Worm (Caenorhabditis elegans): ENCODE measurements around the gene nhr-275.
A peak's percentile ranks its signal among the peaks of the same experiment; 100 is the strongest.

The nhr-275 gene

DNA sequence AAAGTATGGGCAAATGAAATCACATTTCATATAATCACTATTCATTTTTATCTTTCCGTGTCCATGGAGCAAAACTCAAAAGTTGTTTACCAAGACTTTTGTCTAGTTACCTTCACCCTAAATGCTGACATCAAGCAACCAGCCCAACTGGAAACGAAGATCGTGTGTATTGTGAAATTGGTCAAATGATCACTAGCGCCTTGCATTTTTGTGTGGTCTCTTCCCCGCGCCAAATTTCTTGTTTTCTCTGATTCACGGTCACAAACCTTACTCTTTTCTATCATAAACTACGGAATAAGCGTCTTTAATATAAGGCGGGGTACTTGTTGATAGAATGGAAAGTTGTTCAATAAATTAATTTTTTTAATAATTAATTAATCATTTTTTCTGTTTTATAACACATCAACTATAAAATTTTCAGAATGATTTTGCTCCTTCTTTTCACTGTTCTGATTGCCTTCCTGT, 16.7 kb downstream of the nhr-275 start, which contains the start of gene cyp-33C7 (continued):
- TF ChIP-seq nhr-28 (tag; optimal IDR thresholded peaks at IDR 0.05) (no peak), C16A3.4 (tag; optimal IDR thresholded peaks at IDR 0.05) (peak; percentile 25), tbx-2 (tag; optimal IDR thresholded peaks at IDR 0.05) (peak; percentile 14), ceh-82 (tag; optimal IDR thresholded peaks at IDR 0.05) (peak in 1 of 3 experiments; percentile 26), swsn-7 (tag; optimal IDR thresholded peaks at IDR 0.05) (no peak), jun-1 (tag; optimal IDR thresholded peaks at IDR 0.05) (peak; percentile 46), elt-2 (tag; optimal IDR thresholded peaks at IDR 0.05) (peak; percentile 75), hlh-4 (tag; optimal IDR thresholded peaks at IDR 0.05) (no peak), dsc-1 (tag; optimal IDR thresholded peaks at IDR 0.05) (no peak), pqm-1 (tag; optimal IDR thresholded peaks at IDR 0.05) (no peak), efl-3 (GFP tag; optimal IDR thresholded peaks at IDR 0.05) (no peak), aly-2 (tag; optimal IDR thresholded peaks at IDR 0.05) (no peak), lsy-2 (tag; optimal IDR thresholded peaks at IDR 0.05) (peak; percentile 19 to 23), lin-15B (tag; optimal IDR thresholded peaks at IDR 0.05) (no peak), lin-14 (GFP tag; optimal IDR thresholded peaks at IDR 0.05) (peak; percentile 88), egl-13 (tag; optimal IDR thresholded peaks at IDR 0.05) (no peak)

DNA sequence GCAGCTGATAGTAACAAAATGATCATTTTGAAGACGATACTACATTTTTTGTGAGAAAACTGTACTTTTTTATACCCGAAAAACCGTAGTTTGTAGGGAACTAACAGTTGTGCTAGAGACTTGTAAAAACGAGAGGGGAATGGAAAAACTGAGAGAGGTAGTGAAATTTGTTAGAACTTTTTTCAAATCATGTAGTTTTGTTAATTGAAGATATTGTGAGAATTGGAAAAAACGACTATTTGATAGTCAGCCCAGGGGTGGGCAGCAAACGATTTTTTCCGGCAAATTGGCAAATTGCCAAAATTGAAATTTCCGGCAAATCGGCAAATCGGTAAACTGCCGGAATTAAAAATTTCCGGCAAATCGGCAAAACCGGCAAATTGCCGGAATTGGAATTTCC, 17.5 kb downstream of the nhr-275 start, which contains the start of gene cyp-33C6:
Gene cyp-33C6 (minus strand): TSS at position 101 of the 400 bp plus-strand sequence.
- TF ChIP-seq fos-1 (tag; optimal IDR thresholded peaks at IDR 0.05), result no peak
- no peak for TF ChIP-seq ceh-63 (GFP tag; optimal IDR thresholded peaks at IDR 0.05)

DNA sequence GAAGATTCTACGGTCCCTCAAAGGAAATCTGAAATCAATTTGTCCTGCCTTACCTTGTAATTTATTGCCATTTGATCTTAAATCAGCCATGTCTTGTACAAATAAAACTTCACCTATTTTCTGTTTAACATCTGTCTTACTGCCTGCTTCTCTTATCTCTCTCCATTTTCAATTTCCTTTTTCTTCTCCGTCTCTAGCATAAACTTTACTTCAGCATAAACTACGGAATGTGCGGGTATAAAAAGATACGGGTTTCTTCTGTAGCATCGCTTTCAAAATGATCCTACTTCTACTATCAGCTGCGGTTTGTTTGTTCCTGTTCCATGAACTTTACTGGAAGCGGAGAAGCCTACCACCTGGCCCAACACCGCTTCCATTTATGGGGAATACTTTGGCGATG, 22.1 kb downstream of the nhr-275 start, which contains the start of gene cyp-33C5:
Gene cyp-33C5 (plus strand): TSS at position 254 of the 400 bp plus-strand sequence.
- no peak for TF ChIP-seq nhr-76 (tag; optimal IDR thresholded peaks at IDR 0.05)
- TF ChIP-seq blmp-1 (tag; optimal IDR thresholded peaks at IDR 0.05), result peak; percentile 62
- TF ChIP-seq fkh-4 (tag; optimal IDR thresholded peaks at IDR 0.05; ENCODE audit: borderline replicate concordance), result no peak
- peak in 1 of 2 experiments; percentile 31 for TF ChIP-seq lin-35 (GFP tag; optimal IDR thresholded peaks at IDR 0.05)
- no peak for TF ChIP-seq mep-1 (tag; optimal IDR thresholded peaks at IDR 0.05)
- no peak for TF ChIP-seq aly-2 (tag; optimal IDR thresholded peaks at IDR 0.05)
- no peak for TF ChIP-seq C04F5.9 (tag; optimal IDR thresholded peaks at IDR 0.05)
- peak; percentile 67 for TF ChIP-seq nhr-85 (tag)
- no peak for TF ChIP-seq nhr-90 (tag; optimal IDR thresholded peaks at IDR 0.05; ENCODE audit: poor library complexity)
- TF ChIP-seq lsy-2 (tag; optimal IDR thresholded peaks at IDR 0.05), result peak in 1 of 2 experiments; percentile 16
- no peak for TF ChIP-seq alr-1 (tag; optimal IDR thresholded peaks at IDR 0.05; ENCODE audit: borderline replicate concordance)
- no peak for TF ChIP-seq isw-1 (GFP tag; IDR thresholded peaks at IDR 0.05)
- TF ChIP-seq snu-23 (GFP tag; optimal IDR thresholded peaks at IDR 0.05), result peak; percentile 29
- TF ChIP-seq elt-2 (tag; optimal IDR thresholded peaks at IDR 0.05), result peak; percentile 11
- TF ChIP-seq nhr-77 (tag; optimal IDR thresholded peaks at IDR 0.05), result peak; percentile 22
- TF ChIP-seq efl-1 (optimal IDR thresholded peaks at IDR 0.05), result peak; percentile 43 to 59
- TF ChIP-seq efl-1 (GFP tag; optimal IDR thresholded peaks at IDR 0.05 in 1 of 2), result peak in 1 of 2 experiments; percentile 92
- peak; percentile 75 for TF ChIP-seq nhr-20 (tag; optimal IDR thresholded peaks at IDR 0.05)
- peak; percentile 12 for TF ChIP-seq rnt-1 (tag; optimal IDR thresholded peaks at IDR 0.05)
- no peak for TF ChIP-seq nhr-28 (tag; optimal IDR thresholded peaks at IDR 0.05)
- peak; percentile 84 for TF ChIP-seq lin-14 (GFP tag; optimal IDR thresholded peaks at IDR 0.05)
- no peak for TF ChIP-seq mdl-1 (tag; optimal IDR thresholded peaks at IDR 0.05)
- peak in 1 of 3 experiments; percentile 17 for TF ChIP-seq ceh-82 (tag; optimal IDR thresholded peaks at IDR 0.05)
- TF ChIP-seq elt-3 (tag; optimal IDR thresholded peaks at IDR 0.05), result peak in 2 of 6 experiments; percentile 46 to 54
- no peak for TF ChIP-seq fkh-8 (tag; optimal IDR thresholded peaks at IDR 0.05)

DNA sequence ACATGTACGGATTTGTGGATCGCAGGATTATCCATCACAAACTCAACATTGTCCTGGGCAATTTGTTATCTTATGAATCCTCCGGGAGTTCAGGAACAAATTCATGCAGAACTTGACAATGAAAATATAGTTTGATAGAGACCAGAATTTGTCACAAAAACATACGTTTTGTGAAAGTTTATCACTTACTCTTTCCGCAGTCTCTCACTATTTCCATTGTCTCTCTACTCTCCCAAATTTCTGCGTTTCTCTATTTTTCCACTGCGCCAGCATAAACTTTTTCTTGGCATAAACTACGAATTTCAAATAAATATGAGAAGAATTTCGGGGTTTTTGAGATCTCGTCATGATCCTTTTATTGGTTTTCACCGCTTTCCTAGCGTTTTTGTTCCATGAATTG, 24.2 kb downstream of the nhr-275 start, which contains the start of gene cyp-33C3:
Gene cyp-33C3 (plus strand): TSS at position 149 of the 400 bp plus-strand sequence.
- TF ChIP-seq Y116A8C.19 (tag; optimal IDR thresholded peaks at IDR 0.05; ENCODE audit: borderline replicate concordance) (no peak), ceh-82 (tag; optimal IDR thresholded peaks at IDR 0.05) (no peak), lin-14 (GFP tag; optimal IDR thresholded peaks at IDR 0.05) (peak; percentile 56), elt-3 (tag; optimal IDR thresholded peaks at IDR 0.05) (peak in 1 of 6 experiments; percentile 21), blmp-1 (tag; optimal IDR thresholded peaks at IDR 0.05) (peak; percentile 48), nhr-20 (tag; optimal IDR thresholded peaks at IDR 0.05) (peak; percentile 17)
